Fruit fly (Drosophila melanogaster) whole organism: Measurements from ENCODE around the gene Eip74EF.

ENCODE experiments used
- CG8478 ChIP-seq: fragments of >200 bp; optimal IDR thresholded peaks from 2 replicates; lab custom pipeline; 2018; ENCODE audit warnings: inconsistent platforms
- Dll ChIP-seq: fragments of >200 bp; optimal IDR thresholded peaks from 2 replicates; lab custom pipeline; 2017
- EcR ChIP-seq, 2 experiments: fragments of >200 bp; optimal IDR thresholded peaks; 2 replicates each; lab custom pipeline; 2017; ENCODE audit warnings: missing biosample characterization in 2 of 2, missing genetic modification characterization in 2 of 2, missing genetic modification reagents in 2 of 2
- pan ChIP-seq: fragments of >200 bp; optimal IDR thresholded peaks from 2 replicates; lab custom pipeline; 2017
- psq ChIP-seq: fragments of >200 bp; optimal IDR thresholded peaks from 2 replicates; lab custom pipeline; 2017
- usp ChIP-seq: fragments of >200 bp; optimal IDR thresholded peaks from 2 replicates; lab custom pipeline; 2017; ENCODE audit warnings: missing biosample characterization, missing genetic modification characterization, mixed read lengths

- TF ChIP-seq EcR (GFP tag; optimal IDR thresholded peaks at IDR 0.05; lab: Kevin White, UChicago): no peak
- no peak for TF ChIP-seq pan (lab: Kevin White, UChicago)
- TF ChIP-seq CG8478 (lab: Kevin White, UChicago): no peak
- no peak for TF ChIP-seq usp (GFP tag; lab: Kevin White, UChicago)
- TF ChIP-seq Dll: no peak
- TF ChIP-seq psq (lab: Kevin White, UChicago): no peak
Measured at dm6 chr3L:17513492-17513891, 105.6 kb downstream of the Eip74EF start.
